Worm (Caenorhabditis elegans): ENCODE measurements around the gene C25F9.13.

C25F9.13 gene

DNA sequence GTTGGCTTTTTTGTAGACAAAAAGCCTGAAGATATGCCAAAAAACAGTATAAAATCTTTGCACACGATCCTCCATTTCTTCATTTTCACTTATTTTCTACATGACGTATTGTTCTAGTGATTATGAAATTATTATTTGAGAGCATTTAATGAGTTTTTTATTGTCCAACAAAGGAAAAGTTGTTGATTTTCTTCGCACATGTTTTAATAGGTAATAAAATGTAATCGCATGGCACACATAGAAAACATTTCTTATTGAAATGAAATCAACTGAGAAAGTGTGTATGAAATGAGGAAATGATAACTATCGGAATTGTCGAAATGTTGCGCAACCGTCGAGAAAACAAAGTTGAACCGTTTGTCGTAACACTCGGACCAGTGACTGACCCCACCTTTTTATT lies 2.6 kb upstream of the C25F9.13 start:
- TF ChIP-seq hmg-20 (GFP tag; IDR thresholded peaks at IDR 0.05): no peak
- TF ChIP-seq F57C9.4 (tag; optimal IDR thresholded peaks at IDR 0.05): no peak
- no peak for TF ChIP-seq F37B4.10 (GFP tag; IDR thresholded peaks at IDR 0.05)
- no peak for TF ChIP-seq C17E4.6 (GFP tag; IDR thresholded peaks at IDR 0.05)
- TF ChIP-seq nfya-2 (GFP tag; IDR thresholded peaks at IDR 0.05): no peak
- peak; percentile 40; the same call in 1 of the 2 replicates for TF ChIP-seq cebp-1 (GFP tag; IDR thresholded peaks at IDR 0.05)
- peak; percentile 49 for TF ChIP-seq cebp-1 (tag; optimal IDR thresholded peaks at IDR 0.05)
- no peak for TF ChIP-seq atf-7 (tag; optimal IDR thresholded peaks at IDR 0.05)
- 0 out of 2 replicates have a peak, but pooled peaks have one; percentile 8 for TF ChIP-seq nfyb-1 (GFP tag; IDR thresholded peaks at IDR 0.05)

ce11 chrV:19400619-19401018 lies 1.8 kb upstream of the C25F9.13 start, which contains the start of gene srw-86:
Gene srw-86 (minus strand): TSS chrV:19400719.
- TF ChIP-seq lin-54 (GFP tag; optimal IDR thresholded peaks at IDR 0.05): no peak
- no peak for TF ChIP-seq ceh-27 (GFP tag; optimal IDR thresholded peaks at IDR 0.05)
- no peak for TF ChIP-seq D2030.7 (GFP tag; IDR thresholded peaks at IDR 0.05)
- TF ChIP-seq ztf-6 (GFP tag; IDR thresholded peaks at IDR 0.05): no peak
- no peak for TF ChIP-seq ets-4 (GFP tag; optimal IDR thresholded peaks at IDR 0.05)
- TF ChIP-seq egl-44 (GFP tag; IDR thresholded peaks at IDR 0.05): no peak
- no peak for TF ChIP-seq bed-1 (GFP tag; IDR thresholded peaks at IDR 0.05)
- no peak for TF ChIP-seq him-1 (tag; optimal IDR thresholded peaks at IDR 0.05)
- no peak for TF ChIP-seq sptf-2 (GFP tag; optimal IDR thresholded peaks at IDR 0.05)
- no peak for TF ChIP-seq egl-18 (GFP tag; IDR thresholded peaks at IDR 0.05)
- TF ChIP-seq cebp-2 (GFP tag; IDR thresholded peaks at IDR 0.05): no peak

DNA sequence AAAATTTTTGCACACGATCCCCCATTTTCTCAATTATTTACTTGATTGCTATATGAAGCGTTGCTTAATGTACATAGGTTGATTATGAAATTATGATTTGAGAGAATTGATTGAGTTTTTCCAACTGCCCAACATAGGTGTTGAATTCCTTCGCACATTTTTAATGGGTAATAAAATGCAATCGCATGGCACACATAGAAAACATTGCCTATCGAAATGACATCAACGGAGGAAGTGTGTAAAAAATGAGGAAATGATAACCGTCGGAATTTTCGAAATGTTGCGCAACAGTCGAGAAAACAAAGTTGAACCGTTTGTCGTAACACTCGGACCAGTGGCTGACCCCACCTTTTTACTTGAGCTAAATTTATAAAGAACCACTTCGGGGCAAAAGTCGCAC lies 500 bp upstream of the C25F9.13 start:
- peak; percentile 50; the same call in 1 of the 2 replicates for TF ChIP-seq cebp-1 (GFP tag; IDR thresholded peaks at IDR 0.05)
- TF ChIP-seq cebp-1 (tag; optimal IDR thresholded peaks at IDR 0.05): peak; percentile 42

DNA sequence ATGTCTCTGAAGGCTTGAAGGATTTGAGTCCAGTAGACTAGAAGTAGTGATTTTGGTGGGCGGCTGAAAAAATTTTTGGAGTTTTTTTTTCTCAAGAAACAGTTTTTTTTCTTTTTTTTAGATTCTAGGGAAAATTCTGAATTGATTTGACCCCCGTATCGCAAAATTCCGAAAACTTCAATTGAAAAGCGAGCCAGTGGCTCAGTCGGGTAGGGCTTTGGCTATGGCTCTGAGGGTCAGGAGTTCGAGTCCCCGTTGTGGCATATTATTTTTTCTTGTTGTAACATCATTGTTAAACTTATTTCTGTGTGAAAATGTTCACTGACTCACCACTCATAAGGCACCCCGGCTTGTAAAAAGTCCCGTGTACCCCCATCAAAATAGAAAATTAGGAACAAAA lies 386 bp downstream of the C25F9.13 start:
- no peak for TF ChIP-seq D2030.7 (GFP tag; IDR thresholded peaks at IDR 0.05)
- peak; percentile 8 for TF ChIP-seq rpc-1 (optimal IDR thresholded peaks at IDR 0.05)
- peak; percentile 56 for TF ChIP-seq rpc-1 (tag; optimal IDR thresholded peaks at IDR 0.05)
- TF ChIP-seq C06A6.2 (GFP tag; conservative IDR thresholded peaks at IDR 0.05): no peak
- TF ChIP-seq mes-4 (tag; optimal IDR thresholded peaks at IDR 0.05): no peak
- no peak for TF ChIP-seq sea-2 (GFP tag; IDR thresholded peaks at IDR 0.05)
- no peak for TF ChIP-seq B0019.2 (GFP tag; conservative IDR thresholded peaks at IDR 0.05)
- no peak for TF ChIP-seq hmg-20 (GFP tag; IDR thresholded peaks at IDR 0.05)
- no peak for TF ChIP-seq ztf-18 (tag; optimal IDR thresholded peaks at IDR 0.05)
- no peak for TF ChIP-seq F52B5.7 (tag; optimal IDR thresholded peaks at IDR 0.05)
- TF ChIP-seq tbp1 (GFP tag; optimal IDR thresholded peaks at IDR 0.05): peak; percentile 64
- TF ChIP-seq ceh-58 (GFP tag; IDR thresholded peaks at IDR 0.05): no peak
- no peak for TF ChIP-seq lsl-1 (GFP tag; optimal IDR thresholded peaks at IDR 0.05)
- TF ChIP-seq madf-10 (tag; optimal IDR thresholded peaks at IDR 0.05): no peak
- TF ChIP-seq B0035.1 (tag; optimal IDR thresholded peaks at IDR 0.05): no peak
- no peak for TF ChIP-seq F22D6.2 (tag; optimal IDR thresholded peaks at IDR 0.05)
- TF ChIP-seq madf-3 (GFP tag; IDR thresholded peaks at IDR 0.05): no peak

All from whole organism, young adult.